Worm (Caenorhabditis elegans) whole organism, early embryonic: Measurements from ENCODE around the gene C09H10.4.

Source experiments
- B0310.2 ChIP-seq: sonication (generic microtip); optimal IDR thresholded peaks from 2 replicates; lab custom pipeline; 2016; ENCODE audit warnings: mild to moderate bottlenecking, missing genetic modification characterization, missing compliant biosample characterization
- F13C5.2 ChIP-seq: sonication (generic microtip); optimal IDR thresholded peaks from 2 replicates; lab custom pipeline; 2017; ENCODE audit warnings: mild to moderate bottlenecking, missing genetic modification characterization, inconsistent platforms, missing compliant biosample characterization
- ama-1 ChIP-seq: fragments of 150-350 bp; optimal IDR thresholded peaks from 2 replicates; lab custom pipeline; 2014
- ceh-13 ChIP-seq: fragments of 200-800 bp; sonication (Bioruptor generic); optimal IDR thresholded peaks from 2 replicates; lab custom pipeline; 2018; ENCODE audit warnings: mild to moderate bottlenecking, missing genetic modification characterization, missing compliant biosample characterization
- ceh-36 ChIP-seq: sonication (generic microtip); optimal IDR thresholded peaks from 2 replicates; lab custom pipeline; 2016; ENCODE audit warnings: missing genetic modification characterization, inconsistent platforms, missing compliant biosample characterization
- sea-1 ChIP-seq: fragments of 200-800 bp; sonication (Bioruptor generic); conservative IDR thresholded peaks from 2 replicates; pipeline ENCODE4 v1.3.6; 2022; ENCODE audit warnings: missing genetic modification characterization, missing compliant biosample characterization
- tbx-37 ChIP-seq: fragments of 200-800 bp; sonication (Bioruptor generic); conservative IDR thresholded peaks from 2 replicates; pipeline ENCODE4 v1.3.6; 2022; ENCODE audit warnings: missing genetic modification reagents, missing genetic modification characterization, missing compliant biosample characterization

ce11 chrII:11052526-11052925, 47.4 kb upstream of the C09H10.4 start:
- TF ChIP-seq ceh-36 (tag; lab: Kevin White, UChicago) (no peak), ceh-13 (GFP tag; lab: Kevin White, UChicago) (no peak), ama-1 (lab: Kevin White, UChicago) (no peak), tbx-37 (GFP tag; lab: Robert Waterston, UW) (no peak), B0310.2 (tag; lab: Kevin White, UChicago) (no peak), sea-1 (GFP tag; lab: Robert Waterston, UW) (no peak), F13C5.2 (no peak)
